Worm (Caenorhabditis elegans) whole organism, early embryonic: ENCODE results near the gene clec-254.

Experiments
- aly-1 ChIP-seq: sonication (generic microtip); optimal IDR thresholded peaks from 2 replicates; lab custom pipeline; 2016; ENCODE audit warnings: missing genetic modification characterization, missing compliant biosample characterization
- ama-1 ChIP-seq: fragments of 150-350 bp; optimal IDR thresholded peaks from 2 replicates; lab custom pipeline; 2014
- ceh-13 ChIP-seq: fragments of 200-800 bp; sonication (Bioruptor generic); optimal IDR thresholded peaks from 2 replicates; lab custom pipeline; 2018; ENCODE audit warnings: mild to moderate bottlenecking, missing genetic modification characterization, missing compliant biosample characterization
- ceh-36 ChIP-seq: sonication (generic microtip); optimal IDR thresholded peaks from 2 replicates; lab custom pipeline; 2016; ENCODE audit warnings: missing genetic modification characterization, inconsistent platforms, missing compliant biosample characterization
- scrt-1 ChIP-seq: fragments of 200-800 bp; sonication (Bioruptor generic); IDR thresholded peaks from 2 replicates; pipeline ENCODE4 v1.3.6; 2022; ENCODE audit warnings: missing genetic modification characterization, missing compliant biosample characterization
- tbx-11 ChIP-seq: fragments of 200-800 bp; sonication (Bioruptor generic); IDR thresholded peaks from 2 replicates; pipeline ENCODE4 v1.3.6; 2022; ENCODE audit warnings: missing genetic modification characterization, missing compliant biosample characterization
- tra-4 ChIP-seq: sonication (generic microtip); optimal IDR thresholded peaks from 2 replicates; lab custom pipeline; 2017; ENCODE audit warnings: missing genetic modification characterization, missing compliant biosample characterization

ce11 chrV:18753036-18753435 is 1.2 kb downstream of the clec-254 start, which contains the start of gene F11D11.6:
- TF ChIP-seq tbx-11 (GFP tag; lab: Robert Waterston, UW) (no peak), ama-1 (no peak), ceh-36 (tag; lab: Kevin White, UChicago) (no peak), aly-1 (tag; lab: Kevin White, UChicago) (no peak), scrt-1 (GFP tag; lab: Robert Waterston, UW) (no peak), tra-4 (tag; lab: Kevin White, UChicago) (no peak), ceh-13 (GFP tag; lab: Kevin White, UChicago) (no peak)
